Worm (Caenorhabditis elegans) whole organism, young adult: ENCODE data around the gene F35E12.2.

Experiments
- B0019.2 ChIP-seq: fragments of 200-800 bp; sonication (Bioruptor generic); conservative IDR thresholded peaks from 2 replicates; pipeline ENCODE4 v1.3.6; 2022; ENCODE audit warnings: missing genetic modification reagents, missing genetic modification characterization, missing compliant biosample characterization
- C17E4.6 ChIP-seq: fragments of 200-800 bp; sonication (Bioruptor generic); IDR thresholded peaks from 2 replicates; pipeline ENCODE4 v1.3.6; 2022; ENCODE audit warnings: missing genetic modification reagents, missing genetic modification characterization, missing compliant biosample characterization
- F22D6.2 ChIP-seq: sonication (generic microtip); optimal IDR thresholded peaks from 2 replicates; lab custom pipeline; 2016; ENCODE audit warnings: mild to moderate bottlenecking, missing genetic modification characterization, missing compliant biosample characterization
- F23B12.7 ChIP-seq: sonication (generic microtip); optimal IDR thresholded peaks from 2 replicates; lab custom pipeline; 2017; ENCODE audit warnings: missing genetic modification characterization, mild to moderate bottlenecking, missing compliant biosample characterization, antibody characterized with exemption, moderate library complexity; ENCODE audit not compliant: insufficient read depth
- F39B2.1 ChIP-seq: fragments of 200-800 bp; sonication (Bioruptor generic); IDR thresholded peaks from 2 replicates; pipeline ENCODE4 v1.3.6; 2022; ENCODE audit warnings: missing genetic modification reagents, missing genetic modification characterization, missing compliant biosample characterization
- F49E8.2 ChIP-seq: sonication (generic microtip); optimal IDR thresholded peaks from 3 replicates; lab custom pipeline; 2017; ENCODE audit warnings: missing genetic modification characterization, mild to moderate bottlenecking, missing compliant biosample characterization, antibody characterized with exemption, moderate library complexity; ENCODE audit not compliant: insufficient read depth
- F52B5.7 ChIP-seq: sonication (generic microtip); optimal IDR thresholded peaks from 2 replicates; lab custom pipeline; 2016; ENCODE audit warnings: mild to moderate bottlenecking, missing genetic modification characterization, missing compliant biosample characterization
- F55B11.4 ChIP-seq: sonication (generic microtip); optimal IDR thresholded peaks from 2 replicates; lab custom pipeline; 2016; ENCODE audit warnings: missing compliant biosample characterization, missing genetic modification characterization, borderline replicate concordance; ENCODE audit not compliant: insufficient read depth
- F57C9.4 ChIP-seq: sonication (generic microtip); optimal IDR thresholded peaks from 2 replicates; lab custom pipeline; 2017; ENCODE audit warnings: mild to moderate bottlenecking, missing genetic modification characterization, missing compliant biosample characterization
- K11D2.4 ChIP-seq: fragments of 200-800 bp; sonication (Bioruptor generic); IDR thresholded peaks from 2 replicates; pipeline ENCODE4 v1.3.6; 2022; ENCODE audit warnings: missing genetic modification reagents, missing genetic modification characterization, missing compliant biosample characterization
- Y67H2A.10 ChIP-seq: fragments of 200-800 bp; sonication (Bioruptor generic); conservative IDR thresholded peaks from 2 replicates; pipeline ENCODE4 v1.3.6; 2022; ENCODE audit warnings: missing genetic modification reagents, missing genetic modification characterization, missing compliant biosample characterization
- Y79H2A.3 ChIP-seq: fragments of 200-800 bp; sonication (Bioruptor generic); conservative IDR thresholded peaks from 2 replicates; pipeline ENCODE4 v1.3.6; 2022; ENCODE audit warnings: missing genetic modification reagents, missing genetic modification characterization, missing compliant biosample characterization
- ZK185.1 ChIP-seq: sonication (generic microtip); optimal IDR thresholded peaks from 2 replicates; lab custom pipeline; 2016; ENCODE audit warnings: mild to moderate bottlenecking, missing genetic modification characterization, missing compliant biosample characterization; ENCODE audit not compliant: poor library complexity, severe bottlenecking
- akir-1 ChIP-seq: fragments of 200-800 bp; sonication (Bioruptor generic); optimal IDR thresholded peaks from 2 replicates; lab custom pipeline; 2018; ENCODE audit warnings: mild to moderate bottlenecking, missing genetic modification characterization, moderate library complexity, missing compliant biosample characterization
- aptf-3 ChIP-seq: fragments of 200-800 bp; sonication (Bioruptor generic); IDR thresholded peaks from 2 replicates; pipeline ENCODE4 v1.3.6; 2022; ENCODE audit warnings: missing genetic modification characterization, missing compliant biosample characterization
- atf-7 ChIP-seq: sonication (generic microtip); optimal IDR thresholded peaks from 2 replicates; lab custom pipeline; 2017; ENCODE audit warnings: mild to moderate bottlenecking, missing genetic modification characterization, missing compliant biosample characterization
- bed-2 ChIP-seq: fragments of 200-800 bp; sonication (Bioruptor generic); IDR thresholded peaks from 2 replicates; pipeline ENCODE4 v1.3.6; 2022; ENCODE audit warnings: missing genetic modification reagents, missing genetic modification characterization, missing compliant biosample characterization
- ccch-3 ChIP-seq: fragments of 200-800 bp; sonication (Bioruptor generic); optimal IDR thresholded peaks from 2 replicates; lab custom pipeline; 2018; ENCODE audit warnings: mild to moderate bottlenecking, missing genetic modification characterization, missing compliant biosample characterization
- cebp-2 ChIP-seq: fragments of 200-800 bp; sonication (Bioruptor generic); IDR thresholded peaks from 2 replicates; pipeline ENCODE4 v1.3.6; 2022; ENCODE audit warnings: missing genetic modification characterization, missing compliant biosample characterization
- ceh-100 ChIP-seq: fragments of 200-800 bp; sonication (Bioruptor generic); IDR thresholded peaks from 2 replicates; pipeline ENCODE4 v1.3.6; 2022; ENCODE audit warnings: missing genetic modification reagents, missing genetic modification characterization, missing compliant biosample characterization
- ceh-27 ChIP-seq: fragments of 200-800 bp; sonication (Bioruptor generic); optimal IDR thresholded peaks from 2 replicates; lab custom pipeline; 2018; ENCODE audit warnings: mild to moderate bottlenecking, missing genetic modification characterization, moderate library complexity, missing compliant biosample characterization
- ceh-91 ChIP-seq: fragments of 200-800 bp; sonication (Bioruptor generic); IDR thresholded peaks from 2 replicates; pipeline ENCODE4 v1.3.6; 2022; ENCODE audit warnings: missing genetic modification reagents, missing genetic modification characterization, missing compliant biosample characterization
- die-1 ChIP-seq: sonication (generic microtip); optimal IDR thresholded peaks from 2 replicates; lab custom pipeline; 2016; ENCODE audit warnings: missing genotype, mild to moderate bottlenecking, missing genetic modification characterization, missing compliant biosample characterization
- dpff-1 ChIP-seq: sonication (generic microtip); optimal IDR thresholded peaks from 2 replicates; lab custom pipeline; 2017; ENCODE audit warnings: mild to moderate bottlenecking, missing genetic modification characterization, missing compliant biosample characterization
- dpl-1 ChIP-seq: fragments of 150-350 bp; optimal IDR thresholded peaks from 2 replicates; lab custom pipeline; 2014; ENCODE audit warnings: missing biosample characterization, missing genetic modification reagents, missing genetic modification characterization
- efl-1 ChIP-seq: fragments of 150-350 bp; optimal IDR thresholded peaks from 2 replicates; lab custom pipeline; 2014; ENCODE audit warnings: missing biosample characterization, missing genetic modification reagents, missing genetic modification characterization
- hlh-26 ChIP-seq: fragments of 200-800 bp; sonication (Bioruptor generic); conservative IDR thresholded peaks from 2 replicates; pipeline ENCODE4 v1.3.6; 2022; ENCODE audit warnings: missing genetic modification reagents, missing genetic modification characterization, missing compliant biosample characterization
- hmg-1.2 ChIP-seq: fragments of 200-800 bp; sonication (Bioruptor generic); IDR thresholded peaks from 2 replicates; pipeline ENCODE4 v1.3.6; 2022; ENCODE audit warnings: missing genetic modification reagents, missing genetic modification characterization, missing compliant biosample characterization
- lin-35 ChIP-seq, 3 experiments: fragments of 150-350 bp in 2 of 3; sonication (generic microtip) in 1 of 3; optimal IDR thresholded peaks; 2 replicates each; lab custom pipeline; 2014 to 2018; ENCODE audit warnings: missing biosample characterization in 3 of 3, missing genetic modification characterization in 3 of 3, missing genetic modification reagents in 3 of 3
- lsl-1 ChIP-seq: fragments of 200-800 bp; sonication (Bioruptor generic); optimal IDR thresholded peaks from 2 replicates; lab custom pipeline; 2018; ENCODE audit warnings: mild to moderate bottlenecking, missing genetic modification characterization, moderate library complexity, missing compliant biosample characterization
- madf-3 ChIP-seq: fragments of 200-800 bp; sonication (Bioruptor generic); IDR thresholded peaks from 2 replicates; pipeline ENCODE4 v1.3.6; 2022; ENCODE audit warnings: missing genetic modification reagents, missing genetic modification characterization, missing compliant biosample characterization
- madf-6 ChIP-seq: fragments of 200-800 bp; sonication (Bioruptor generic); IDR thresholded peaks from 2 replicates; pipeline ENCODE4 v1.3.6; 2022; ENCODE audit warnings: missing genetic modification reagents, missing genetic modification characterization, missing compliant biosample characterization
- nfya-1 ChIP-seq: sonication (generic microtip); optimal IDR thresholded peaks from 2 replicates; lab custom pipeline; 2017; ENCODE audit warnings: antibody characterized with exemption, missing compliant biosample characterization, missing genetic modification characterization, borderline replicate concordance; ENCODE audit not compliant: insufficient read depth
- nhr-120 ChIP-seq: fragments of 200-800 bp; sonication (Bioruptor generic); IDR thresholded peaks from 2 replicates; pipeline ENCODE4 v1.3.6; 2022; ENCODE audit warnings: missing genetic modification characterization, missing compliant biosample characterization
- pbrm-1 ChIP-seq: fragments of 200-800 bp; sonication (Bioruptor generic); IDR thresholded peaks from 2 replicates; pipeline ENCODE4 v1.3.6; 2022; ENCODE audit warnings: missing genetic modification reagents, missing genetic modification characterization, missing compliant biosample characterization
- rec-8 ChIP-seq, 2 experiments: sonication (generic microtip); optimal IDR thresholded peaks; 2 replicates each; lab custom pipeline; 2016; ENCODE audit warnings: mild to moderate bottlenecking in 2 of 2, missing genetic modification characterization in 2 of 2, missing genetic modification reagents in 2 of 2, missing genotype in 2 of 2, missing biosample characterization in 1 of 2, missing compliant biosample characterization in 1 of 2, moderate library complexity in 1 of 2
- snpc-4 ChIP-seq, 5 experiments: fragments of 150-350 bp in 1 of 5; sonication (generic microtip) in 4 of 5; optimal IDR thresholded peaks; 2 replicates each; lab custom pipeline; 2014 to 2018; ENCODE audit warnings: missing genetic modification characterization in 5 of 5, missing biosample characterization in 3 of 5, antibody characterized with exemption in 2 of 5, mild to moderate bottlenecking in 2 of 5, missing compliant biosample characterization in 2 of 5, missing genotype in 2 of 5, moderate library complexity in 2 of 5, missing genetic modification reagents in 1 of 5
- somi-1 ChIP-seq: fragments of 200-800 bp; sonication (Bioruptor generic); optimal IDR thresholded peaks from 2 replicates; lab custom pipeline; 2018; ENCODE audit warnings: mild to moderate bottlenecking, missing genetic modification characterization, missing compliant biosample characterization
- tbx-9 ChIP-seq: sonication (generic microtip); optimal IDR thresholded peaks from 2 replicates; lab custom pipeline; 2016; ENCODE audit warnings: borderline replicate concordance, missing genetic modification characterization, inconsistent platforms, missing compliant biosample characterization
- unc-130 ChIP-seq: sonication (generic microtip); optimal IDR thresholded peaks from 2 replicates; lab custom pipeline; 2016; ENCODE audit warnings: missing genetic modification reagents, missing genetic modification characterization, missing compliant biosample characterization
- unc-62 ChIP-seq: fragments of 150-350 bp; optimal IDR thresholded peaks from 2 replicates; lab custom pipeline; 2014; ENCODE audit warnings: missing biosample characterization, missing genetic modification reagents, missing genetic modification characterization
- ztf-18 ChIP-seq: sonication (generic microtip); optimal IDR thresholded peaks from 2 replicates; lab custom pipeline; 2016; ENCODE audit warnings: missing genotype, mild to moderate bottlenecking, missing genetic modification characterization, missing compliant biosample characterization
- ztf-26 ChIP-seq: sonication (generic microtip); optimal IDR thresholded peaks from 2 replicates; lab custom pipeline; 2017; ENCODE audit warnings: missing genetic modification characterization, missing compliant biosample characterization
- ztf-28 ChIP-seq: fragments of 200-800 bp; sonication (Bioruptor generic); IDR thresholded peaks from 2 replicates; pipeline ENCODE4 v1.3.6; 2022; ENCODE audit warnings: missing genetic modification reagents, missing genetic modification characterization, missing compliant biosample characterization
- ztf-3 ChIP-seq: fragments of 200-800 bp; sonication (Bioruptor generic); optimal IDR thresholded peaks from 2 replicates; lab custom pipeline; 2018; ENCODE audit warnings: mild to moderate bottlenecking, missing genetic modification characterization, missing compliant biosample characterization

F35E12.2 gene

DNA sequence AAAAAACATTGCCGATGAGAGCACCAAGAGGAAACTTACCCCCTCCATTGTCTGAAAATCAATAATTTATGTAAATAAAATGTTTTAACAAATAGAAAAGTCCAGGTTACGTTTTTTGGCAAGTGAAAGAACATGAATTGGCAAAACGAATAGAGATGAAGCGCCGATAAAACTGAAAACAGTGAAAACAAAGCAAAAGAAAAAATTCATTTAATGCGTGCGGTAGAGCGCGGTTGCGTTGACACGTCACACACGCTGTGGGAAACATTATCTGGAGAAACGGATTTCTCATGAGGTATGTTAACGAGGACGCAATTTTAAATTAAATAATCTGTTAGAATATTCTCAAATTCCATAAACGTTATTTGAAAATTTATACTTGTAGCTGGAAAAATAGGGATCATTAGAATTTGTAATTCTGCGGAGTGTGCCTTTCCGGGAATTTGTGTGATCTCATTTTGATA, 9.4 kb downstream of the F35E12.2 start, which contains the start of gene zipt-9 (continued):
- peak; percentile 84 for TF ChIP-seq ZK185.1 (tag; lab: Kevin White, UChicago)
- TF ChIP-seq F55B11.4 (tag; lab: Kevin White, UChicago) = no peak
- no peak for TF ChIP-seq F57C9.4 (tag; lab: Kevin White, UChicago)
- peak; percentile 57 for TF ChIP-seq hmg-1.2 (GFP tag; lab: Robert Waterston, UW)
- no peak for TF ChIP-seq tbx-9 (tag; lab: Kevin White, UChicago)
- TF ChIP-seq madf-6 (GFP tag; lab: Robert Waterston, UW) = no peak; the same call in 1 of the 2 replicates
- peak; percentile 68 for TF ChIP-seq ztf-18 (tag; lab: Kevin White, UChicago)
- TF ChIP-seq dpl-1 (GFP tag; lab: Kevin White, UChicago) = no peak
- TF ChIP-seq F52B5.7 = no peak
- TF ChIP-seq hlh-26 (GFP tag; lab: Robert Waterston, UW) = no peak
- TF ChIP-seq dpff-1 (tag; lab: Kevin White, UChicago) = no peak
- TF ChIP-seq madf-3 (GFP tag; lab: Robert Waterston, UW) = no peak
- TF ChIP-seq F23B12.7 (tag; lab: Kevin White, UChicago) = peak; percentile 68
- TF ChIP-seq akir-1 (GFP tag; lab: Kevin White, UChicago) = peak; percentile 35
- TF ChIP-seq ceh-100 (GFP tag; lab: Robert Waterston, UW) = peak; percentile 98
- no peak for TF ChIP-seq C17E4.6 (GFP tag; lab: Robert Waterston, UW)
- TF ChIP-seq ceh-27 (GFP tag; lab: Kevin White, UChicago) = peak; percentile 80
- TF ChIP-seq snpc-4 (GFP tag; optimal IDR thresholded peaks at IDR 0.05; lab: Kevin White, UChicago) = no peak
- peak in 2 of 4 experiments; percentile 16 to 63 for TF ChIP-seq snpc-4 (tag; optimal IDR thresholded peaks at IDR 0.05; lab: Kevin White, UChicago)
- no peak for TF ChIP-seq ztf-26 (tag; lab: Kevin White, UChicago)
- peak; percentile 66; the same call in 1 of the 2 replicates for TF ChIP-seq ztf-28 (GFP tag; lab: Robert Waterston, UW)
- no peak for TF ChIP-seq atf-7 (tag; lab: Kevin White, UChicago)
- TF ChIP-seq aptf-3 (GFP tag; lab: Robert Waterston, UW) = no peak
- peak in 1 of 2 experiments; percentile 24 for TF ChIP-seq rec-8 (tag; optimal IDR thresholded peaks at IDR 0.05; lab: Kevin White, UChicago)
- TF ChIP-seq ceh-91 = peak; percentile 54
- TF ChIP-seq K11D2.4 (GFP tag; lab: Robert Waterston, UW) = 0 out of 2 replicates have a peak, but pooled peaks have one; percentile 28
- TF ChIP-seq F39B2.1 (GFP tag; lab: Robert Waterston, UW) = no peak
- TF ChIP-seq unc-130 = peak; percentile 15
- peak; percentile 24 for TF ChIP-seq somi-1 (GFP tag; lab: Kevin White, UChicago)
- TF ChIP-seq Y79H2A.3 = no peak

DNA sequence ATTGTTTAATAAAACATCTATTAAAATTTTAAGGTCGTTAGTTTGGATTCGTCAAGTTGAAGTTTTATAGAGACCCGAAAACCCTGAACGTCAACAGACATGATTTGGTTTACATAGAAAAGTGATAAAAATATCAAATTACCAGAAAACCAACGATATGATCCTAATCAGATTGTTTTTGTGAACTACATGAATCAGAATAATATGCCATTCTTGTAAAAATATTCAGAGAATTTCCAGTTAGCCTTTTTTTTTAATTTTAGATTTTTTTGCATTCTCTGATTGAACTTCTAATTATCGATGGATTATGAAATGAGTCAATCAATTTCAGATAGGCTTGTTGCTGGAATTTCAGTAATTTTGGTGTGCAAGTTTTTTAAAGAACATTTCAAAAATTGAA, 13.6 kb downstream of the F35E12.2 start, which contains the start of gene srx-96:
Gene srx-96 (plus strand): TSS at position 301 of the 400 bp plus-strand sequence.
- no peak for TF ChIP-seq unc-62 (GFP tag; lab: Kevin White, UChicago)
- TF ChIP-seq F22D6.2 (tag; lab: Kevin White, UChicago) = no peak

DNA sequence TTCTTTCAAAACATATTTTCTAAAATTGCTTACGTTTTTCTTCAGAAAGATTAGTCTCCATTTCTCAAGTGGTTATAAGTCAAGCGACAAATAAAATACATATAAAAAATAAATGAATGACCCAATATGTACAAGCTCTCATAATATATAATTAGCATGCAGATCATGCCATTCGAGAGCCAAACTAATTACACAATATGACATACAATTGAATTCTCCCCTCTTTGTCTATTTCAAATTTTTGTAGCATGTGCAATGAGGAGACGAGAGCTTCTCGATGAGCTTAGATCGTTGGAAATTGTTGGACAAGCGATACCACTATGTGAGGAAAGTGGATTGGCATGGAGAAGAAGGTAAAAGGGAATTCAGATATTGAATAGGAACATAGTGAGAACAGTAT, 17.4 kb downstream of the F35E12.2 start, which contains the start of gene hlh-34:
Gene hlh-34 (minus strand): TSS at position 101 of the 400 bp plus-strand sequence.
- no peak for TF ChIP-seq F49E8.2 (tag; lab: Kevin White, UChicago)
- no peak for TF ChIP-seq ztf-3 (GFP tag; lab: Kevin White, UChicago)
- no peak for TF ChIP-seq B0019.2 (GFP tag; lab: Robert Waterston, UW)
- TF ChIP-seq pbrm-1 (GFP tag; lab: Robert Waterston, UW) = no peak
- TF ChIP-seq Y67H2A.10 (GFP tag; lab: Robert Waterston, UW) = no peak
- no peak for TF ChIP-seq lin-35 (GFP tag; optimal IDR thresholded peaks at IDR 0.05; lab: Kevin White, UChicago)
- TF ChIP-seq hlh-26 (GFP tag; lab: Robert Waterston, UW) = no peak
- TF ChIP-seq cebp-2 (GFP tag; lab: Robert Waterston, UW) = no peak
- no peak for TF ChIP-seq madf-6 (GFP tag; lab: Robert Waterston, UW)
- TF ChIP-seq lsl-1 (GFP tag; lab: Kevin White, UChicago) = no peak
- TF ChIP-seq bed-2 = no peak
- no peak for TF ChIP-seq nhr-120 (GFP tag; lab: Robert Waterston, UW)
- TF ChIP-seq die-1 (tag; lab: Kevin White, UChicago) = no peak
- no peak for TF ChIP-seq efl-1 (GFP tag; lab: Kevin White, UChicago)
- TF ChIP-seq nfya-1 (tag; lab: Kevin White, UChicago) = no peak
- no peak for TF ChIP-seq ccch-3
